Worm (Caenorhabditis elegans) whole organism, midembryonic: ENCODE data around the gene F41H10.12.

Experiments used
- T22C8.4 ChIP-seq: fragments of 200-800 bp; sonication (Bioruptor generic); IDR thresholded peaks from 2 replicates; pipeline ENCODE4 v1.3.6; 2022; ENCODE audit warnings: missing genetic modification characterization, missing compliant biosample characterization
- ref-1 ChIP-seq: fragments of 200-800 bp; sonication (Bioruptor generic); conservative IDR thresholded peaks from 2 replicates; pipeline ENCODE4 v1.3.6; 2022; ENCODE audit warnings: missing genetic modification reagents, missing genetic modification characterization, missing compliant biosample characterization
- ztf-29 ChIP-seq: fragments of 200-800 bp; sonication (Bioruptor generic); IDR thresholded peaks from 2 replicates; pipeline ENCODE4 v1.3.6; 2022; ENCODE audit warnings: missing genetic modification reagents, missing genetic modification characterization, missing compliant biosample characterization

ce11 chrIV:5353364-5353763 lies 31.8 kb upstream of the F41H10.12 start, which contains the start of gene Y4C6B.7:
- TF ChIP-seq T22C8.4 (GFP tag; lab: Robert Waterston, UW) = no peak
- no peak for TF ChIP-seq ztf-29 (GFP tag; lab: Robert Waterston, UW)
- TF ChIP-seq ref-1 (GFP tag; lab: Robert Waterston, UW) = no peak
